Worm (Caenorhabditis elegans): ENCODE measurements around the gene srsx-18.

ce11 chrV:5922236-5922635 lies at the start of gene srsx-18:
- TF ChIP-seq dao-5 (tag; optimal IDR thresholded peaks at IDR 0.05) (no peak), him-1 (tag; optimal IDR thresholded peaks at IDR 0.05) (no peak), W03F9.2 (tag; optimal IDR thresholded peaks at IDR 0.05) (no peak)

Measured in whole organism, L4/young adult.